Worm (Caenorhabditis elegans) whole organism, L1 larva: ENCODE measurements around the gene str-240.

Experiments
- C16A3.4 ChIP-seq: fragments of 150-350 bp; optimal IDR thresholded peaks from 2 replicates; lab custom pipeline; 2014; ENCODE audit warnings: missing biosample characterization, missing genetic modification characterization
- C34B4.2 ChIP-seq: sonication (generic microtip); optimal IDR thresholded peaks from 2 replicates; lab custom pipeline; 2017; ENCODE audit warnings: mild to moderate bottlenecking, missing genetic modification characterization, missing compliant biosample characterization
- F16B12.6 ChIP-seq: fragments of 150-350 bp; optimal IDR thresholded peaks from 2 replicates; lab custom pipeline; 2014; ENCODE audit warnings: missing biosample characterization, missing genetic modification characterization
- aly-2 ChIP-seq: fragments of 150-350 bp; optimal IDR thresholded peaks from 2 replicates; lab custom pipeline; 2014; ENCODE audit warnings: missing biosample characterization, missing genetic modification characterization
- ama-1 ChIP-seq: fragments of 150-350 bp; optimal IDR thresholded peaks from 2 replicates; lab custom pipeline; 2014
- ceh-63 ChIP-seq: fragments of 200-800 bp; sonication (Bioruptor generic); optimal IDR thresholded peaks from 2 replicates; lab custom pipeline; 2018; ENCODE audit warnings: mild to moderate bottlenecking, missing genetic modification characterization, missing compliant biosample characterization
- ceh-8 ChIP-seq: fragments of 200-800 bp; sonication (Bioruptor generic); optimal IDR thresholded peaks from 2 replicates; lab custom pipeline; 2018; ENCODE audit warnings: mild to moderate bottlenecking, missing genetic modification characterization, moderate library complexity, missing compliant biosample characterization
- ceh-82 ChIP-seq, 3 experiments: fragments of 150-350 bp in 1 of 3; sonication (generic microtip) in 2 of 3; optimal IDR thresholded peaks; 2 replicates each; lab custom pipeline; 2014 to 2017; ENCODE audit warnings: missing biosample characterization in 3 of 3, missing genetic modification characterization in 3 of 3
- ceh-90 ChIP-seq: sonication (generic microtip); optimal IDR thresholded peaks from 2 replicates; lab custom pipeline; 2016; ENCODE audit warnings: missing genetic modification characterization, missing compliant biosample characterization
- ces-1 ChIP-seq: fragments of 150-350 bp; optimal IDR thresholded peaks from 2 replicates; lab custom pipeline; 2014; ENCODE audit warnings: missing biosample characterization, missing genetic modification reagents, missing genetic modification characterization
- dpl-1 ChIP-seq, 3 experiments: fragments of 150-350 bp in 2 of 3; sonication (generic microtip) in 1 of 3; optimal IDR thresholded peaks; 2 replicates each; lab custom pipeline; 2014 to 2017; ENCODE audit warnings: missing biosample characterization in 3 of 3, missing genetic modification characterization in 3 of 3, missing genetic modification reagents in 3 of 3
- efl-1 ChIP-seq, 4 experiments: fragments of 150-350 bp; optimal IDR thresholded peaks in 3 of 4; peaks in 1 of 4; 1 replicate in 1 of 4; 2 replicates in 3 of 4; lab custom pipeline; 2014; ENCODE audit warnings: missing biosample characterization in 2 of 4, missing genetic modification characterization in 2 of 4, missing genetic modification reagents in 2 of 4
- efl-3 ChIP-seq: fragments of 200-800 bp; sonication (Bioruptor generic); optimal IDR thresholded peaks from 2 replicates; lab custom pipeline; 2018; ENCODE audit warnings: mild to moderate bottlenecking, missing genetic modification characterization, missing compliant biosample characterization
- egl-13 ChIP-seq: sonication (generic microtip); optimal IDR thresholded peaks from 2 replicates; lab custom pipeline; 2016; ENCODE audit warnings: missing genotype, missing genetic modification reagents, missing genetic modification characterization, missing compliant biosample characterization
- egl-27 ChIP-seq, 2 experiments: fragments of 150-350 bp in 1 of 2; sonication (generic microtip); optimal IDR thresholded peaks; 3 replicates each; lab custom pipeline; 2017 to 2018; ENCODE audit warnings: missing biosample characterization in 2 of 2, missing genetic modification characterization in 2 of 2, missing genetic modification reagents in 2 of 2
- elt-2 ChIP-seq: sonication (generic microtip); optimal IDR thresholded peaks from 2 replicates; lab custom pipeline; 2016; ENCODE audit warnings: missing genetic modification characterization, mild to moderate bottlenecking, inconsistent platforms, missing compliant biosample characterization, missing genetic modification reagents
- fkh-10 ChIP-seq: sonication (generic microtip); optimal IDR thresholded peaks from 2 replicates; lab custom pipeline; 2017; ENCODE audit warnings: missing biosample characterization, missing genetic modification reagents, missing genetic modification characterization
- fkh-4 ChIP-seq: sonication (generic microtip); optimal IDR thresholded peaks from 2 replicates; lab custom pipeline; 2016; ENCODE audit warnings: missing compliant biosample characterization, missing genetic modification characterization, borderline replicate concordance
- fkh-8 ChIP-seq: sonication (generic microtip); optimal IDR thresholded peaks from 2 replicates; lab custom pipeline; 2016; ENCODE audit warnings: mild to moderate bottlenecking, missing genetic modification characterization, missing compliant biosample characterization
- fos-1 ChIP-seq: fragments of 150-350 bp; optimal IDR thresholded peaks from 2 replicates; lab custom pipeline; 2014; ENCODE audit warnings: missing biosample characterization, missing genetic modification characterization
- grh-1 ChIP-seq: fragments of 200-800 bp; sonication (Bioruptor generic); IDR thresholded peaks from 2 replicates; pipeline ENCODE4 v1.3.6; 2022; ENCODE audit warnings: missing genetic modification reagents, missing genetic modification characterization, missing compliant biosample characterization
- hlh-17 ChIP-seq: fragments of 200-800 bp; sonication (Bioruptor generic); optimal IDR thresholded peaks from 2 replicates; lab custom pipeline; 2018; ENCODE audit warnings: missing genetic modification characterization, mild to moderate bottlenecking, missing compliant biosample characterization, moderate library complexity, borderline replicate concordance
- hlh-4 ChIP-seq: sonication (generic microtip); optimal IDR thresholded peaks from 2 replicates; lab custom pipeline; 2016; ENCODE audit warnings: mild to moderate bottlenecking, missing genetic modification characterization, missing compliant biosample characterization
- irx-1 ChIP-seq: sonication (generic microtip); optimal IDR thresholded peaks from 2 replicates; lab custom pipeline; 2016; ENCODE audit warnings: missing genetic modification characterization, missing compliant biosample characterization
- jun-1 ChIP-seq: fragments of 150-350 bp; optimal IDR thresholded peaks from 2 replicates; lab custom pipeline; 2014; ENCODE audit warnings: missing biosample characterization, missing genetic modification reagents, missing genetic modification characterization
- lin-14 ChIP-seq: fragments of 200-800 bp; sonication (Bioruptor generic); optimal IDR thresholded peaks from 2 replicates; lab custom pipeline; 2018; ENCODE audit warnings: mild to moderate bottlenecking, missing genetic modification characterization, moderate library complexity, missing compliant biosample characterization
- lin-35 ChIP-seq, 2 experiments: fragments of 150-350 bp; optimal IDR thresholded peaks; 2 replicates each; lab custom pipeline; 2014; ENCODE audit warnings: missing biosample characterization in 2 of 2, missing genetic modification characterization in 2 of 2, missing genetic modification reagents in 2 of 2
- lir-3 ChIP-seq: sonication (generic microtip); optimal IDR thresholded peaks from 2 replicates; lab custom pipeline; 2016; ENCODE audit warnings: mild to moderate bottlenecking, missing genetic modification characterization, moderate library complexity, missing compliant biosample characterization; ENCODE audit not compliant: poor library complexity
- lsy-2 ChIP-seq, 2 experiments: fragments of 150-350 bp; optimal IDR thresholded peaks; 2 replicates each; lab custom pipeline; 2014; ENCODE audit warnings: missing biosample characterization in 2 of 2, missing genetic modification characterization in 2 of 2
- mef-2 ChIP-seq: fragments of 150-350 bp; optimal IDR thresholded peaks from 2 replicates; lab custom pipeline; 2014; ENCODE audit warnings: missing biosample characterization, missing genetic modification characterization
- mep-1 ChIP-seq: fragments of 150-350 bp; optimal IDR thresholded peaks from 2 replicates; lab custom pipeline; 2014; ENCODE audit warnings: missing biosample characterization, missing genetic modification characterization
- nhr-11 ChIP-seq: fragments of 150-350 bp; optimal IDR thresholded peaks from 2 replicates; lab custom pipeline; 2014; ENCODE audit warnings: missing biosample characterization, missing genetic modification characterization
- nhr-12 ChIP-seq: sonication (generic microtip); optimal IDR thresholded peaks from 2 replicates; lab custom pipeline; 2017; ENCODE audit warnings: missing biosample characterization, missing genetic modification characterization
- nhr-19 ChIP-seq: fragments of 200-800 bp; sonication (Bioruptor generic); conservative IDR thresholded peaks from 2 replicates; pipeline ENCODE4 v1.3.6; 2022; ENCODE audit warnings: missing genetic modification characterization, missing compliant biosample characterization
- nhr-20 ChIP-seq: sonication (generic microtip); optimal IDR thresholded peaks from 2 replicates; lab custom pipeline; 2016; ENCODE audit warnings: mild to moderate bottlenecking, missing genetic modification characterization, missing compliant biosample characterization
- nhr-76 ChIP-seq: sonication (generic microtip); optimal IDR thresholded peaks from 2 replicates; lab custom pipeline; 2017; ENCODE audit warnings: missing biosample characterization, missing genetic modification characterization
- nhr-77 ChIP-seq: fragments of 150-350 bp; optimal IDR thresholded peaks from 2 replicates; lab custom pipeline; 2014; ENCODE audit warnings: missing biosample characterization, missing genetic modification characterization
- nhr-84 ChIP-seq: sonication (generic microtip); optimal IDR thresholded peaks from 2 replicates; lab custom pipeline; 2017; ENCODE audit warnings: missing biosample characterization, missing genetic modification characterization
- pag-3 ChIP-seq: sonication (generic microtip); optimal IDR thresholded peaks from 2 replicates; lab custom pipeline; 2017; ENCODE audit warnings: missing genetic modification characterization, mild to moderate bottlenecking, missing compliant biosample characterization, antibody characterized with exemption, borderline replicate concordance; ENCODE audit not compliant: insufficient read depth
- pax-3 ChIP-seq: fragments of 200-800 bp; sonication (Bioruptor generic); optimal IDR thresholded peaks from 2 replicates; lab custom pipeline; 2018; ENCODE audit warnings: mild to moderate bottlenecking, missing genetic modification characterization, moderate library complexity, missing compliant biosample characterization
- skn-1 ChIP-seq: fragments of 150-350 bp; optimal IDR thresholded peaks from 2 replicates; lab custom pipeline; 2014; ENCODE audit warnings: missing biosample characterization, missing genetic modification characterization
- sox-4 ChIP-seq: sonication (generic microtip); optimal IDR thresholded peaks from 2 replicates; lab custom pipeline; 2016; ENCODE audit warnings: missing genetic modification characterization, missing compliant biosample characterization
- sptf-1 ChIP-seq: fragments of 150-350 bp; optimal IDR thresholded peaks from 2 replicates; lab custom pipeline; 2014; ENCODE audit warnings: missing biosample characterization, missing genetic modification characterization
- tbx-2 ChIP-seq: sonication (generic microtip); optimal IDR thresholded peaks from 2 replicates; lab custom pipeline; 2016; ENCODE audit warnings: missing genetic modification characterization, missing compliant biosample characterization
- unc-130 ChIP-seq: fragments of 150-350 bp; optimal IDR thresholded peaks from 2 replicates; lab custom pipeline; 2017; ENCODE audit warnings: missing biosample characterization, missing genetic modification characterization, inconsistent platforms
- unc-62 ChIP-seq: fragments of 150-350 bp; optimal IDR thresholded peaks from 2 replicates; lab custom pipeline; 2014; ENCODE audit warnings: missing biosample characterization, missing genetic modification reagents, missing genetic modification characterization
- unc-86 ChIP-seq: sonication (generic microtip); optimal IDR thresholded peaks from 2 replicates; lab custom pipeline; 2016; ENCODE audit warnings: missing genetic modification characterization, missing compliant biosample characterization
- vab-15 ChIP-seq: sonication (generic microtip); optimal IDR thresholded peaks from 2 replicates; lab custom pipeline; 2017; ENCODE audit warnings: missing genotype, mild to moderate bottlenecking, missing genetic modification characterization, missing compliant biosample characterization
- xbp-1 ChIP-seq: sonication (generic microtip); optimal IDR thresholded peaks from 2 replicates; lab custom pipeline; 2016; ENCODE audit warnings: missing genetic modification characterization, missing compliant biosample characterization
- zag-1 ChIP-seq: fragments of 150-350 bp; optimal IDR thresholded peaks from 2 replicates; lab custom pipeline; 2014; ENCODE audit warnings: missing biosample characterization, missing genetic modification characterization

Gene str-240

ce11 chrV:1471078-1471969 lies 50.4 kb downstream of the str-240 start (continued):
- TF ChIP-seq tbx-2 = peak; percentile 69
- TF ChIP-seq jun-1 (tag; lab: Kevin White, UChicago) = peak; percentile 46
- TF ChIP-seq ces-1 = no peak
- TF ChIP-seq mep-1 (tag; lab: Kevin White, UChicago) = peak; percentile 86
- TF ChIP-seq mef-2 = no peak
- no peak for TF ChIP-seq unc-62 (GFP tag; lab: Kevin White, UChicago)
- TF ChIP-seq fkh-10 (GFP tag; lab: Kevin White, UChicago) = peak; percentile 31
- no peak for TF ChIP-seq ceh-63 (GFP tag; lab: Kevin White, UChicago)
- TF ChIP-seq C16A3.4 (tag; lab: Kevin White, UChicago) = peak; percentile 72
- TF ChIP-seq efl-3 (GFP tag; lab: Kevin White, UChicago) = no peak
- TF ChIP-seq nhr-11 (tag; lab: Kevin White, UChicago) = no peak
- TF ChIP-seq ama-1 (lab: Kevin White, UChicago) = no peak
- TF ChIP-seq nhr-77 (tag; lab: Kevin White, UChicago) = peak; percentile 30
- peak; percentile 89 for TF ChIP-seq lin-14 (GFP tag; lab: Kevin White, UChicago)
- peak; percentile 81 to 92 for TF ChIP-seq efl-1 (optimal IDR thresholded peaks at IDR 0.05; lab: Kevin White, UChicago)
- TF ChIP-seq efl-1 (GFP tag; optimal IDR thresholded peaks at IDR 0.05 in 1 of 2; lab: Kevin White, UChicago) = peak; percentile 90 to 99
- no peak for TF ChIP-seq C34B4.2 (tag; lab: Kevin White, UChicago)
- TF ChIP-seq ceh-90 = no peak
- peak; percentile 53 for TF ChIP-seq pag-3 (tag; lab: Kevin White, UChicago)
- TF ChIP-seq aly-2 = peak; percentile 50
- TF ChIP-seq xbp-1 (tag; lab: Kevin White, UChicago) = peak; percentile 60
- no peak for TF ChIP-seq fos-1 (tag; lab: Kevin White, UChicago)
- no peak for TF ChIP-seq hlh-4
- peak; percentile 30 for TF ChIP-seq irx-1 (tag; lab: Kevin White, UChicago)
- peak; percentile 18 for TF ChIP-seq ceh-8 (GFP tag; lab: Kevin White, UChicago)
- TF ChIP-seq F16B12.6 (tag; lab: Kevin White, UChicago) = peak; percentile 25
- TF ChIP-seq elt-2 = no peak
- peak; percentile 57 for TF ChIP-seq unc-86 (tag; lab: Kevin White, UChicago)
- TF ChIP-seq ceh-82 (tag; optimal IDR thresholded peaks at IDR 0.05; lab: Kevin White, UChicago) = peak in 2 of 3 experiments; percentile 36 to 86
- peak; percentile 76 for TF ChIP-seq nhr-20 (tag; lab: Kevin White, UChicago)
- TF ChIP-seq zag-1 (tag; lab: Kevin White, UChicago) = peak; percentile 22
- peak; percentile 89 to 94 (median 91) for TF ChIP-seq dpl-1 (GFP tag; optimal IDR thresholded peaks at IDR 0.05; lab: Kevin White, UChicago)
- no peak for TF ChIP-seq pax-3 (tag; lab: Kevin White, UChicago)
- TF ChIP-seq sptf-1 (tag; lab: Kevin White, UChicago) = no peak
- peak; percentile 43 for TF ChIP-seq unc-130 (tag; lab: Kevin White, UChicago)
- TF ChIP-seq grh-1 (GFP tag; lab: Robert Waterston, UW) = no peak
- TF ChIP-seq nhr-76 (tag; lab: Kevin White, UChicago) = no peak
- TF ChIP-seq lir-3 = no peak
- no peak for TF ChIP-seq sox-4 (tag; lab: Kevin White, UChicago)
- peak; percentile 42 for TF ChIP-seq egl-13 (tag; lab: Kevin White, UChicago)
- peak; percentile 94 to 95 for TF ChIP-seq lin-35 (GFP tag; optimal IDR thresholded peaks at IDR 0.05; lab: Kevin White, UChicago)
- peak; percentile 82 for TF ChIP-seq fkh-8 (tag; lab: Kevin White, UChicago)
- no peak for TF ChIP-seq egl-27 (tag; optimal IDR thresholded peaks at IDR 0.05; lab: Kevin White, UChicago)
- peak; percentile 80 to 90 for TF ChIP-seq lsy-2 (tag; optimal IDR thresholded peaks at IDR 0.05; lab: Kevin White, UChicago)
- no peak for TF ChIP-seq fkh-4 (tag; lab: Kevin White, UChicago)
- TF ChIP-seq nhr-12 (tag; lab: Kevin White, UChicago) = no peak
- TF ChIP-seq vab-15 = no peak
- TF ChIP-seq skn-1 (tag; lab: Kevin White, UChicago) = peak; percentile 85
- no peak for TF ChIP-seq hlh-17 (GFP tag; lab: Kevin White, UChicago)
- no peak for TF ChIP-seq nhr-84
- TF ChIP-seq nhr-19 (GFP tag; lab: Robert Waterston, UW) = peak; percentile 60
